Worm (Caenorhabditis elegans) whole organism, early embryonic: Measurements from ENCODE around the gene vha-8.

ENCODE experiments used
- B0310.2 ChIP-seq: sonication (generic microtip); optimal IDR thresholded peaks from 2 replicates; lab custom pipeline; 2016; ENCODE audit warnings: mild to moderate bottlenecking, missing genetic modification characterization, missing compliant biosample characterization
- F13C5.2 ChIP-seq: sonication (generic microtip); optimal IDR thresholded peaks from 2 replicates; lab custom pipeline; 2017; ENCODE audit warnings: mild to moderate bottlenecking, missing genetic modification characterization, inconsistent platforms, missing compliant biosample characterization
- aly-1 ChIP-seq: sonication (generic microtip); optimal IDR thresholded peaks from 2 replicates; lab custom pipeline; 2016; ENCODE audit warnings: missing genetic modification characterization, missing compliant biosample characterization
- ama-1 ChIP-seq: fragments of 150-350 bp; optimal IDR thresholded peaks from 2 replicates; lab custom pipeline; 2014
- ceh-13 ChIP-seq: fragments of 200-800 bp; sonication (Bioruptor generic); optimal IDR thresholded peaks from 2 replicates; lab custom pipeline; 2018; ENCODE audit warnings: mild to moderate bottlenecking, missing genetic modification characterization, missing compliant biosample characterization
- ceh-36 ChIP-seq: sonication (generic microtip); optimal IDR thresholded peaks from 2 replicates; lab custom pipeline; 2016; ENCODE audit warnings: missing genetic modification characterization, inconsistent platforms, missing compliant biosample characterization
- ets-7 ChIP-seq: sonication (generic microtip); optimal IDR thresholded peaks from 2 replicates; lab custom pipeline; 2016; ENCODE audit warnings: missing genotype, missing genetic modification characterization, missing compliant biosample characterization
- flt-1 ChIP-seq: fragments of 200-800 bp; sonication (Bioruptor generic); IDR thresholded peaks from 2 replicates; pipeline ENCODE4 v1.3.6; 2022; ENCODE audit warnings: missing genetic modification characterization, missing compliant biosample characterization
- hmbx-1 ChIP-seq: sonication (generic microtip); optimal IDR thresholded peaks from 2 replicates; lab custom pipeline; 2016; ENCODE audit warnings: mild to moderate bottlenecking, missing genetic modification characterization, missing compliant biosample characterization
- hmg-4 ChIP-seq: fragments of 200-800 bp; sonication (Bioruptor generic); optimal IDR thresholded peaks from 2 replicates; lab custom pipeline; 2018; ENCODE audit warnings: mild to moderate bottlenecking, missing genetic modification characterization, missing compliant biosample characterization
- hnd-1 ChIP-seq: sonication (generic microtip); optimal IDR thresholded peaks from 2 replicates; lab custom pipeline; 2016; ENCODE audit warnings: missing genetic modification characterization, missing compliant biosample characterization
- pes-1 ChIP-seq: fragments of 200-800 bp; sonication (Bioruptor generic); IDR thresholded peaks from 2 replicates; pipeline ENCODE4 v1.3.6; 2022; ENCODE audit warnings: missing genetic modification reagents, missing genetic modification characterization, missing compliant biosample characterization
- scrt-1 ChIP-seq: fragments of 200-800 bp; sonication (Bioruptor generic); IDR thresholded peaks from 2 replicates; pipeline ENCODE4 v1.3.6; 2022; ENCODE audit warnings: missing genetic modification characterization, missing compliant biosample characterization
- sea-1 ChIP-seq: fragments of 200-800 bp; sonication (Bioruptor generic); conservative IDR thresholded peaks from 2 replicates; pipeline ENCODE4 v1.3.6; 2022; ENCODE audit warnings: missing genetic modification characterization, missing compliant biosample characterization
- tbx-11 ChIP-seq: fragments of 200-800 bp; sonication (Bioruptor generic); IDR thresholded peaks from 2 replicates; pipeline ENCODE4 v1.3.6; 2022; ENCODE audit warnings: missing genetic modification characterization, missing compliant biosample characterization
- tbx-37 ChIP-seq: fragments of 200-800 bp; sonication (Bioruptor generic); conservative IDR thresholded peaks from 2 replicates; pipeline ENCODE4 v1.3.6; 2022; ENCODE audit warnings: missing genetic modification reagents, missing genetic modification characterization, missing compliant biosample characterization
- tra-4 ChIP-seq: sonication (generic microtip); optimal IDR thresholded peaks from 2 replicates; lab custom pipeline; 2017; ENCODE audit warnings: missing genetic modification characterization, missing compliant biosample characterization

The vha-8 gene

DNA sequence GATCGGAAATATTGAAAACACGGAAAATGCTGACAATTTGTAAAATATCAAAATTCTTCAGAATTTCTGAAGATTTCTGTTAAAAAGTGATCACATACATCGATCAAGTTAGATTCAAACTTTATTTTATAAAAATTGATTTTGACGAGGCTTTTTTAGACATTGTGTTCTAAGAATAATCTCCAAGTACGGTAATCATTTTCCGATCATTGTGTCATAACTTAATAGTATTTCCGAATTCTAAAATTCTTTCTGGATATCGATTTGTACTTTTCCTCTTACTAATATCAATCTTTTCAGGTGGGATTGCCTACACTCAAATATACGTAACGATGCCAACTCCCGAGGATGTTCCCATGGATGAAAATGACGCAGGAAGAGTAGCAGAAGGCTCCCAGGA, 33.9 kb upstream of the vha-8 start, which contains the start of gene usp-4:
Gene usp-4 (plus strand): TSS at position 301 of the 400 bp plus-strand sequence.
- TF ChIP-seq ceh-36 (tag; lab: Kevin White, UChicago) (no peak), ceh-13 (no peak), flt-1 (no peak), tra-4 (no peak), hnd-1 (no peak), F13C5.2 (tag; lab: Kevin White, UChicago) (no peak), tbx-11 (GFP tag; lab: Robert Waterston, UW) (no peak), scrt-1 (GFP tag; lab: Robert Waterston, UW) (no peak), pes-1 (no peak), aly-1 (no peak), tbx-37 (GFP tag; lab: Robert Waterston, UW) (no peak), hmg-4 (GFP tag; lab: Kevin White, UChicago) (no peak), sea-1 (GFP tag; lab: Robert Waterston, UW) (no peak), ets-7 (no peak)

DNA sequence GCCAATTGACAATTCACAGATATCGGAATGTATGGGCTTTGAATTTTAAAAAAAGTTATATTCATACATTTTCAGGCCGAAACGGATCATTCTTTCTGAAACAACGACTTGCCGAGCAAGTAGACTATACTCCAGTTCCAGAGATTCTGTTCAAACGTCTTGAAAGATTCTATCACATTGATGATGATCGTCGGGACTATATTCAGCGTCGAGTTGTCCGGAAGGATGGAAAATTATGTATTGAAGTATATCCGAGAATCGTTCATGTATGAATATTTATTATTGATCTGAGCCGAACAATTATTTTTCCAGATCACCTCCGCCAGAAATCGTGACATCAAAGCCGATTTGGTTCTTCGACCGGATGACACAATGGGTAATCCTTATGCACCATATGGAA, 33.3 kb upstream of the vha-8 start:
- TF ChIP-seq pes-1 (no peak), hmg-4 (GFP tag; lab: Kevin White, UChicago) (no peak), B0310.2 (tag; lab: Kevin White, UChicago) (no peak), hmbx-1 (tag; lab: Kevin White, UChicago) (no peak), tra-4 (no peak), sea-1 (GFP tag; lab: Robert Waterston, UW) (no peak), F13C5.2 (tag; lab: Kevin White, UChicago) (no peak), ets-7 (no peak), tbx-11 (GFP tag; lab: Robert Waterston, UW) (no peak), ceh-36 (tag; lab: Kevin White, UChicago) (no peak), tbx-37 (GFP tag; lab: Robert Waterston, UW) (no peak), ama-1 (no peak), aly-1 (no peak), scrt-1 (GFP tag; lab: Robert Waterston, UW) (no peak), ceh-13 (no peak), flt-1 (no peak), hnd-1 (no peak)

DNA sequence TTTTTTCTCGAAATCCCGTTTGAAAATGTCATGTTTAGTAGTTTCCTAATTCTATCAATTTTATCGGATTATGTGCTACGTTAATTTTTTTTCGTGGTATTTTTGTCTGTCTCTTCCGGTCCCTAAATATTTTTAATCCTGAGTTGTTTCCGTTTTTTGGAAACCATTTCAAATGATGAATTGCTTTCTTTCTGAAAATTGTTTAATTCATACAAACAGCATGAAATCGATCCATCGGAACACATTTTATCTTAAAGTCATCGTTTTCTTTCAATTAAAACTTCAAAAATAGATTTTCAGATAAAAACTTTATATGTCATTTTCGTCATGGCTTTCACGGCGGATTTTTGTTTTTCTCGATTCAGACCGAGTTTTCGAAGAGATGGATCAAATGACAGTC, 28.5 kb upstream of the vha-8 start, which contains the start of gene spd-3:
Gene spd-3 (plus strand): TSS at position 301 of the 400 bp plus-strand sequence.
- TF ChIP-seq ceh-36 (tag; lab: Kevin White, UChicago) (no peak), ceh-13 (no peak), ama-1 (no peak), hmg-4 (GFP tag; lab: Kevin White, UChicago) (no peak), pes-1 (no peak), flt-1 (no peak), hnd-1 (no peak), F13C5.2 (tag; lab: Kevin White, UChicago) (no peak), sea-1 (GFP tag; lab: Robert Waterston, UW) (no peak), tbx-37 (GFP tag; lab: Robert Waterston, UW) (no peak), ets-7 (no peak), hmbx-1 (tag; lab: Kevin White, UChicago) (no peak), scrt-1 (GFP tag; lab: Robert Waterston, UW) (no peak)

DNA sequence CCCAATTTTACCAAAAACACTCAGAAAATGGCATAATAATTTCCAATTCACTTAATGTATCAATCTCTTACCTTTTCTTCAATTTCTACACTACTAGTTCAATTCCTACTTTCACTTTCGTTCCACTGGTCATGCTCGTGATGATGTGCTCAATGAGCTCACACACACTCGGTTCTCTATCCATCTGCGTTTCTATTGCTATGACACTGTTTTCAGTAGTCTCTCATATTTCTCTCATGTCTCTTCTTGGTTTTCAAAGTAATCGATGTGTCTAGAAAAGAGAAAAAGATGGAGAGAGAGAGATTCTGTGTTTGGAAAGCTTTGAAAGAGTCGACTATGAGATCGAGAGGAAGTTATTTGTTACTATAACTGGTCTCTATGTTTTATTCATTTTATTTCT, 23.6 kb upstream of the vha-8 start:
- TF ChIP-seq flt-1 (no peak), F13C5.2 (tag; lab: Kevin White, UChicago) (peak; percentile 1)

DNA sequence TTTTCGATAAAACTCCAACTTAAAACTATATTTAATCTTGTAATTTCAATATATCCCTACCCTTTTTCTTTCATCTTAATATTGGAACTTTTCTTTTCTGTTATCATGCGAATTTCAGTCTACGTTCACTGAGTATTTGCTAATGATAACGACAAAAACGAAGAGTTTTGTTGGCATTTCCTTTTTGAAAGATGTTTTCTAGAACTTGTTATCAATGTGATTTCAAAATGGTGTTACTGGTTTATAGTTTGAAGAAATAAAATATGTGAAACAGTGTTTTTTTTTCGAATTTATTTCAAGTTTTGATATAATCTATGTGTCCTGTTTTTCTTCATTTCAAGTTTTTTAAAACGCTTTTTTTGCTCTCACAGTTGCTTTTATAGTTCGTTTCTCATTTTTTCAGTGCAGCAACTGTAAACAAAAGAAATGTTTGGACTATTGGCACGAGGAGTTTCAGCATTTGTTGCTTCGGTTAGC, 20.4 kb upstream of the vha-8 start, which contains the start of gene anat-1:
Gene anat-1 (plus strand): TSS at position 427 of the 477 bp plus-strand sequence.
- TF ChIP-seq tbx-11 (GFP tag; lab: Robert Waterston, UW): no peak
- no peak for TF ChIP-seq tbx-37 (GFP tag; lab: Robert Waterston, UW)
- TF ChIP-seq hnd-1: no peak
- no peak for TF ChIP-seq ets-7
- TF ChIP-seq scrt-1 (GFP tag; lab: Robert Waterston, UW): no peak
- TF ChIP-seq ceh-36 (tag; lab: Kevin White, UChicago): no peak
- no peak for TF ChIP-seq ceh-13
- no peak for TF ChIP-seq tra-4
- no peak for TF ChIP-seq ama-1
- no peak for TF ChIP-seq flt-1
- no peak for TF ChIP-seq sea-1 (GFP tag; lab: Robert Waterston, UW)
- TF ChIP-seq pes-1: no peak
- no peak for TF ChIP-seq B0310.2 (tag; lab: Kevin White, UChicago)

DNA sequence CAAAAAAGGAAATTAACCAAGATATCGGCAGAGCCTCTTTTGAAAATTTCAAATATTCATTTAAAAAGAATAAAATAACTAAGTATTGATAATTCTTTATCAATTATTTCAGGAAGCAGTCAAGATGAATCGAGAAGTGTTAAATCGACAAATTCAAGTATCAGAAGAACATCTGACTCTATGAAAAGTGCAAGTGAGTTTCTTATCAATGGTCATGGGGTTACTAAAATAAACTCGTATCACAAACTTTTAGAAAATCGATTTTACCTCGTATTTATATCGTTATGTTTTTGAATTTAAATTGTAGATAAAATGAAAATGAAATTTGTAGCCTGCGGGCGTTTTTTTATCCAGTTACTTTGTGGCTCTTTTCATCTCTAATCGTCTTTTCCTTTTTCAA, 19.3 kb upstream of the vha-8 start:
- TF ChIP-seq hnd-1: no peak
- no peak for TF ChIP-seq flt-1
- TF ChIP-seq B0310.2 (tag; lab: Kevin White, UChicago): no peak
- no peak for TF ChIP-seq F13C5.2 (tag; lab: Kevin White, UChicago)
- no peak for TF ChIP-seq scrt-1 (GFP tag; lab: Robert Waterston, UW)
- TF ChIP-seq aly-1: no peak

DNA sequence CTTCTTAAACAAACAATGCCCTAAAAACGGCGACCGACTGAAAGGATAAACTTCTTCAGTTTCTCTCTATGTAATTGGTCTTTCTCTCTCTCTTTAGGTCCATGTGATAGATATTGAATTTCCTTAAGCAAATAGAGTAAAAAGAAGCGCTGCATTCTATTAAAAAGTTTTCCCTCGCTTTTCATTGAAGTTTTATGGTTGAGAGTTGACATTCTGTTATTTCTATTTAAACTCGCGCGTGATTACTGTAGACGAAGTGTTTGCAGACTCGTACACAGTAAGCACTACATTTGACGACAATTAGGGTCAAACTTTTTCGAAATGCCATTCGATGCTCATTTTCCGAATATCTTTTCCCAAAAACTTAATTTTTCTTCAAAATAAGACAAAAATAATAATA, 13.7 kb upstream of the vha-8 start:
- TF ChIP-seq F13C5.2 (tag; lab: Kevin White, UChicago) (no peak), flt-1 (no peak), ets-7 (no peak)

DNA sequence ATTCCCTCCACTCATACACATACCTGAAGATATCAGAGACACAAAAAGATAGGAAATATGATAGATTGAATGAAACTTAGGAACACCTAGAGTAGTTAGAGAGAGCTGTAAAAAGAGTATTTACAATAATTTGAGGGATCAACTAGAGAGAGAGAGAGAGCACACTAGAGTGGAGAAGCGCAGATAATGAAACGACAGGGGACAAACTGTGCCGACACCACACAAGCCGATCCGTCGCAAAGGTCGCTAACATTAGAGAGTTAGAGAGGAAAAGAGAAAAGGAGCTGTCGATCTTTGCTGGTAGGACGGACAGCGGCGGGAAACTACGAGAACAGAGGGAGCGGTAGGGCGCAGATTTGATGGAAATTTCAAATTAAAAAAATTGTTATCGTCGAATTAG, 5.7 kb upstream of the vha-8 start, which contains the start of gene dyci-1:
Gene dyci-1 (minus strand): TSS at position 122 of the 400 bp plus-strand sequence.
- no peak for TF ChIP-seq tra-4

DNA sequence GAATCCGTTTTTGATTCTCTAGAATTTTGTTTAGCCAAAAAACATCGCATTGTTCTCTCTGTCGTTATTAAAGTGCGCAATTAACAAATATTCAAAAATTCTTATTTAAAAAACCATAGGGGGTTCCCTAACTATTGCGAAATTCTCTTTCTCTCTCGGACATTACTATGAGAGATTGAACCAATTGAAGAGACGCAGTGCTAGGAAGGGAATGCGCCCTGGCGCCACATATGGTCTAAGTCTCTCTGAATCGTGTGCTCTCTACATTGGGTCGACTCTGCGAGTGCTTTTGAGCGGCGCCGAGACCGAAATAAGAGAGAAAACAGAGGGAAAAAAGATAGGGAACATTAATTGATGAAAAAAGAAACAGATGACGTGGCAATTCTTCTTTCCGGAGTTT, 5.0 kb upstream of the vha-8 start:
- TF ChIP-seq hmbx-1 (tag; lab: Kevin White, UChicago): no peak
- no peak for TF ChIP-seq tbx-11 (GFP tag; lab: Robert Waterston, UW)
- no peak for TF ChIP-seq tbx-37 (GFP tag; lab: Robert Waterston, UW)
- no peak for TF ChIP-seq F13C5.2 (tag; lab: Kevin White, UChicago)
- TF ChIP-seq ama-1: no peak
- no peak for TF ChIP-seq ceh-13
- TF ChIP-seq B0310.2 (tag; lab: Kevin White, UChicago): no peak
- no peak for TF ChIP-seq sea-1 (GFP tag; lab: Robert Waterston, UW)
- no peak for TF ChIP-seq ets-7
